Fruit fly (Drosophila melanogaster) whole organism, embryonic: ENCODE results near the gene IscU.

Source experiments
- B-H1 ChIP-seq: fragments of 200-800 bp; sonication (Bioruptor generic); IDR thresholded peaks from 3 replicates; pipeline ENCODE4 v1.3.6; 2022; ENCODE audit warnings: missing biosample characterization, missing genetic modification characterization
- B-H2 ChIP-seq: fragments of 200-800 bp; sonication (Bioruptor generic); optimal IDR thresholded peaks from 2 replicates; lab custom pipeline; 2018; ENCODE audit warnings: missing biosample characterization, mild to moderate bottlenecking, missing genetic modification characterization
- Bgb ChIP-seq: fragments of 200-800 bp; sonication (Bioruptor generic); IDR thresholded peaks from 2 replicates; pipeline ENCODE4 v1.3.6; 2022; ENCODE audit warnings: missing biosample characterization, missing genetic modification characterization; ENCODE audit not compliant: partially characterized antibody
- CG1024 ChIP-seq: fragments of 200-800 bp; sonication (Bioruptor generic); IDR thresholded peaks from 2 replicates; pipeline ENCODE4 v1.3.6; 2022; ENCODE audit warnings: missing biosample characterization, missing genetic modification characterization
- CG10654 ChIP-seq: fragments of 200-800 bp; sonication (Bioruptor generic); optimal IDR thresholded peaks from 2 replicates; lab custom pipeline; 2016; ENCODE audit warnings: missing biosample characterization, missing genetic modification characterization
- CG10959 ChIP-seq: fragments of 200-800 bp; sonication (Bioruptor generic); IDR thresholded peaks from 2 replicates; pipeline ENCODE4 v1.3.6; 2022; ENCODE audit warnings: missing biosample characterization, missing genetic modification characterization
- CG11504 ChIP-seq: fragments of 200-800 bp; sonication (Bioruptor generic); optimal IDR thresholded peaks from 3 replicates; lab custom pipeline; 2019; ENCODE audit warnings: missing biosample characterization, mild to moderate bottlenecking, missing genetic modification characterization, moderate library complexity
- CG1832 ChIP-seq: fragments of 200-800 bp; sonication (Bioruptor generic); optimal IDR thresholded peaks from 2 replicates; lab custom pipeline; 2017; ENCODE audit warnings: missing biosample characterization, mild to moderate bottlenecking, missing genetic modification characterization, inconsistent platforms
- CG2116 ChIP-seq: fragments of 200-800 bp; sonication (Bioruptor generic); optimal IDR thresholded peaks from 3 replicates; lab custom pipeline; 2018; ENCODE audit warnings: missing biosample characterization, mild to moderate bottlenecking, missing genetic modification characterization
- CG30020 ChIP-seq: fragments of 200-800 bp; optimal IDR thresholded peaks from 2 replicates; lab custom pipeline; 2019; ENCODE audit warnings: missing biosample characterization, mild to moderate bottlenecking, missing genetic modification characterization, moderate library complexity
- CG33213 ChIP-seq: fragments of 200-800 bp; sonication (Bioruptor generic); optimal IDR thresholded peaks from 3 replicates; lab custom pipeline; 2016; ENCODE audit warnings: missing biosample characterization, missing genetic modification characterization
- CG33557 ChIP-seq: fragments of 200-800 bp; sonication (Bioruptor generic); optimal IDR thresholded peaks from 2 replicates; lab custom pipeline; 2019; ENCODE audit warnings: missing biosample characterization, mild to moderate bottlenecking, missing genetic modification characterization, moderate library complexity
- CG3847 ChIP-seq: fragments of 200-800 bp; sonication (Bioruptor generic); IDR thresholded peaks from 2 replicates; pipeline ENCODE4 v1.3.6; 2022; ENCODE audit warnings: missing biosample characterization, missing genetic modification characterization
- CG4360 ChIP-seq: fragments of 200-800 bp; sonication (Bioruptor generic); IDR thresholded peaks from 2 replicates; pipeline ENCODE4 v1.3.6; 2022; ENCODE audit warnings: missing biosample characterization, missing genetic modification characterization
- CG4854 ChIP-seq: fragments of 200-800 bp; sonication (Bioruptor generic); optimal IDR thresholded peaks from 2 replicates; lab custom pipeline; 2016; ENCODE audit warnings: missing biosample characterization, missing genetic modification characterization, inconsistent platforms
- CG8281 ChIP-seq: fragments of 200-800 bp; sonication (Bioruptor generic); optimal IDR thresholded peaks from 2 replicates; lab custom pipeline; 2018; ENCODE audit warnings: missing biosample characterization, mild to moderate bottlenecking, missing genetic modification characterization, moderate library complexity
- CG8290 ChIP-seq, 3 experiments: fragments of 200-800 bp; sonication (Bioruptor generic); optimal IDR thresholded peaks; 2 replicates each; lab custom pipeline; 2016 to 2019; ENCODE audit warnings: missing biosample characterization in 3 of 3, missing genetic modification characterization in 3 of 3, mild to moderate bottlenecking in 2 of 3, moderate library complexity in 1 of 3
- CG8388 ChIP-seq: fragments of 200-800 bp; sonication (Bioruptor generic); optimal IDR thresholded peaks from 2 replicates; lab custom pipeline; 2019; ENCODE audit warnings: missing biosample characterization, mild to moderate bottlenecking, missing genetic modification characterization, moderate library complexity
- Dfd ChIP-seq, 2 experiments: fragments of >200 bp; optimal IDR thresholded peaks; 2 replicates each; lab custom pipeline; 2017; ENCODE audit warnings: missing biosample characterization in 2 of 2, missing genetic modification characterization in 2 of 2
- Eip74EF ChIP-seq, 2 experiments: fragments of 200-800 bp in 1 of 2; fragments of >200 bp in 1 of 2; sonication (Bioruptor generic) in 1 of 2; optimal IDR thresholded peaks; 2 replicates each; lab custom pipeline; 2017 to 2019; ENCODE audit warnings: missing biosample characterization in 2 of 2, missing genetic modification characterization in 2 of 2, mild to moderate bottlenecking in 1 of 2, moderate library complexity in 1 of 2
- Ets65A ChIP-seq: fragments of 200-800 bp; sonication (Bioruptor generic); peaks from one replicate; lab custom pipeline; 2016; ENCODE audit warnings: missing biosample characterization, missing genetic modification characterization
- Fer2 ChIP-seq: fragments of 200-800 bp; sonication (Bioruptor generic); optimal IDR thresholded peaks from 2 replicates; lab custom pipeline; 2018; ENCODE audit warnings: missing biosample characterization, mild to moderate bottlenecking, missing genetic modification characterization, moderate library complexity
- GATAe ChIP-seq: fragments of 200-800 bp; sonication (Bioruptor generic); conservative IDR thresholded peaks from 2 replicates; pipeline ENCODE4 v1.3.6; 2022; ENCODE audit warnings: missing biosample characterization, missing genetic modification characterization
- Hey ChIP-seq: fragments of 200-800 bp; sonication (Bioruptor generic); optimal IDR thresholded peaks from 3 replicates; lab custom pipeline; 2018; ENCODE audit warnings: missing biosample characterization, mild to moderate bottlenecking, missing genetic modification characterization
- Hsf ChIP-seq: fragments of 200-800 bp; sonication (Bioruptor generic); optimal IDR thresholded peaks from 3 replicates; lab custom pipeline; 2016; ENCODE audit warnings: missing biosample characterization, missing genetic modification characterization
- MESR4 ChIP-seq: fragments of 200-800 bp; sonication (Bioruptor generic); optimal IDR thresholded peaks from 2 replicates; lab custom pipeline; 2018; ENCODE audit warnings: missing biosample characterization, mild to moderate bottlenecking, missing genetic modification characterization, moderate library complexity
- Mad ChIP-seq: fragments of 200-800 bp; sonication (Bioruptor generic); optimal IDR thresholded peaks from 2 replicates; lab custom pipeline; 2016; ENCODE audit warnings: missing biosample characterization, missing genetic modification characterization
- Max ChIP-seq: fragments of 200-800 bp; sonication (Bioruptor generic); optimal IDR thresholded peaks from 2 replicates; lab custom pipeline; 2016; ENCODE audit warnings: missing biosample characterization, mild to moderate bottlenecking, missing genetic modification characterization
- Mes4 ChIP-seq: fragments of 200-800 bp; sonication (Bioruptor generic); optimal IDR thresholded peaks from 2 replicates; lab custom pipeline; 2016; ENCODE audit warnings: missing biosample characterization, missing genetic modification characterization
- Nf-YB ChIP-seq: fragments of 200-800 bp; sonication (Bioruptor generic); optimal IDR thresholded peaks from 3 replicates; lab custom pipeline; 2019; ENCODE audit warnings: missing biosample characterization, mild to moderate bottlenecking, missing genetic modification characterization, moderate library complexity
- Sox100B ChIP-seq: fragments of 200-800 bp; sonication (Bioruptor generic); optimal IDR thresholded peaks from 3 replicates; lab custom pipeline; 2018; ENCODE audit warnings: missing biosample characterization, mild to moderate bottlenecking, missing genetic modification characterization
- Xbp1 ChIP-seq: fragments of 200-800 bp; sonication (Bioruptor generic); optimal IDR thresholded peaks from 3 replicates; lab custom pipeline; 2016; ENCODE audit warnings: missing biosample characterization, mild to moderate bottlenecking, missing genetic modification characterization
- YL-1 ChIP-seq: fragments of 200-800 bp; sonication (Bioruptor generic); optimal IDR thresholded peaks from 3 replicates; lab custom pipeline; 2017; ENCODE audit warnings: missing biosample characterization, mild to moderate bottlenecking, missing genetic modification characterization
- ase ChIP-seq: fragments of 200-800 bp; sonication (Bioruptor generic); IDR thresholded peaks from 3 replicates; pipeline ENCODE4 v1.3.6; 2022; ENCODE audit warnings: missing biosample characterization, missing genetic modification characterization
- chif ChIP-seq, 2 experiments: fragments of 200-800 bp; sonication (Bioruptor generic); optimal IDR thresholded peaks; 3 replicates each; lab custom pipeline; 2016; ENCODE audit warnings: missing biosample characterization in 2 of 2, missing genetic modification characterization in 2 of 2
- chn ChIP-seq: fragments of 200-800 bp; sonication (Bioruptor generic); optimal IDR thresholded peaks from 2 replicates; lab custom pipeline; 2016; ENCODE audit warnings: missing biosample characterization, missing genetic modification characterization
- gro ChIP-seq: fragments of 200-800 bp; sonication (Bioruptor generic); optimal IDR thresholded peaks from 2 replicates; lab custom pipeline; 2016; ENCODE audit warnings: missing biosample characterization, missing genetic modification characterization
- hbn ChIP-seq: fragments of 200-800 bp; sonication (Bioruptor generic); IDR thresholded peaks from 2 replicates; pipeline ENCODE4 v1.3.6; 2022; ENCODE audit warnings: missing biosample characterization, missing genetic modification characterization; ENCODE audit not compliant: partially characterized antibody
- lov ChIP-seq, 2 experiments: fragments of 200-800 bp in 1 of 2; fragments of >200 bp in 1 of 2; sonication (Bioruptor generic) in 1 of 2; IDR thresholded peaks in 1 of 2; optimal IDR thresholded peaks in 1 of 2; 2 replicates in 1 of 2; 3 replicates in 1 of 2; pipeline versions ENCODE4 v1.3.6 to Lab custom; 2017 to 2022; ENCODE audit warnings: missing biosample characterization in 1 of 2, missing genetic modification characterization in 1 of 2
- nerfin-1 ChIP-seq: fragments of 200-800 bp; sonication (Bioruptor generic); optimal IDR thresholded peaks from 3 replicates; lab custom pipeline; 2019; ENCODE audit warnings: missing biosample characterization, mild to moderate bottlenecking, missing genetic modification characterization, moderate library complexity
- phol ChIP-seq: fragments of 200-800 bp; sonication (Bioruptor generic); optimal IDR thresholded peaks from 3 replicates; lab custom pipeline; 2018; ENCODE audit warnings: missing biosample characterization, mild to moderate bottlenecking, missing genetic modification characterization, moderate library complexity
- ranshi ChIP-seq: fragments of 200-800 bp; sonication (Bioruptor generic); IDR thresholded peaks from 2 replicates; pipeline ENCODE4 v1.3.6; 2022; ENCODE audit warnings: missing biosample characterization, missing genetic modification characterization
- run ChIP-seq: fragments of 200-800 bp; sonication (Bioruptor generic); optimal IDR thresholded peaks from 3 replicates; lab custom pipeline; 2018; ENCODE audit warnings: missing biosample characterization, mild to moderate bottlenecking, missing genetic modification characterization
- salm ChIP-seq: fragments of 200-800 bp; sonication (Bioruptor generic); optimal IDR thresholded peaks from 2 replicates; lab custom pipeline; 2018; ENCODE audit warnings: missing biosample characterization, mild to moderate bottlenecking, missing genetic modification characterization
- sc ChIP-seq, 3 experiments: fragments of >200 bp in 2 of 3; fragments of 200-800 bp in 1 of 3; sonication (Bioruptor generic) in 1 of 3; optimal IDR thresholded peaks; 2 replicates in 2 of 3; 3 replicates in 1 of 3; lab custom pipeline; 2017; ENCODE audit warnings: mild to moderate bottlenecking in 1 of 3, missing biosample characterization in 1 of 3, missing genetic modification characterization in 1 of 3, missing genetic modification reagents in 1 of 3
- sd ChIP-seq: fragments of 200-800 bp; sonication (Bioruptor generic); optimal IDR thresholded peaks from 3 replicates; lab custom pipeline; 2018; ENCODE audit warnings: missing biosample characterization, mild to moderate bottlenecking, missing genetic modification characterization, moderate library complexity
- sr ChIP-seq: fragments of 200-800 bp; sonication (Bioruptor generic); IDR thresholded peaks from 3 replicates; pipeline ENCODE4 v1.3.6; 2022; ENCODE audit warnings: missing biosample characterization, missing genetic modification characterization
- tap ChIP-seq: fragments of 200-800 bp; optimal IDR thresholded peaks from 3 replicates; lab custom pipeline; 2019; ENCODE audit warnings: missing biosample characterization, mild to moderate bottlenecking, missing genetic modification characterization, moderate library complexity

Gene IscU

dm6 chr3R:8846154-8846648 lies 22.2 kb upstream of the IscU start (continued):
- TF ChIP-seq hbn (GFP tag; lab: Robert Waterston, UW) (no peak), gro (GFP tag; lab: Kevin White, UChicago) (peak; percentile 54), Mad (no peak), chn (GFP tag; lab: Kevin White, UChicago) (peak; percentile 18), Xbp1 (GFP tag; lab: Kevin White, UChicago) (peak; percentile 16), lov (optimal IDR thresholded peaks at IDR 0.05; lab: Kevin White, UChicago) (no peak), lov (GFP tag; IDR thresholded peaks at IDR 0.05; lab: Robert Waterston, UW) (peak; percentile 80; the same call in 2 of the 3 replicates), CG2116 (GFP tag; lab: Kevin White, UChicago) (peak; percentile 43), chif (GFP tag; optimal IDR thresholded peaks at IDR 0.05; lab: Kevin White, UChicago) (peak; percentile 7 to 53), CG1832 (no peak), CG4854 (GFP tag; lab: Kevin White, UChicago) (peak; percentile 34), CG10654 (GFP tag; lab: Kevin White, UChicago) (no peak), Sox100B (GFP tag; lab: Kevin White, UChicago) (peak; percentile 25), GATAe (no peak), Fer2 (tag; lab: Kevin White, UChicago) (no peak), CG30020 (no peak), CG8290 (GFP tag; optimal IDR thresholded peaks at IDR 0.05; lab: Kevin White, UChicago) (peak; percentile 50), CG8290 (tag; optimal IDR thresholded peaks at IDR 0.05; lab: Kevin White, UChicago) (peak; percentile 29 to 91), CG1024 (GFP tag; lab: Robert Waterston, UW) (0 out of 2 replicates have a peak, but pooled peaks have one; percentile 19), MESR4 (GFP tag; lab: Kevin White, UChicago) (peak; percentile 31), sc (optimal IDR thresholded peaks at IDR 0.05; lab: Kevin White, UChicago) (no peak), sc (GFP tag; optimal IDR thresholded peaks at IDR 0.05; lab: Kevin White, UChicago) (peak; percentile 6), sd (tag; lab: Kevin White, UChicago) (peak; percentile 96), Eip74EF (GFP tag; optimal IDR thresholded peaks at IDR 0.05; lab: Kevin White, UChicago) (peak in 1 of 2 experiments; percentile 78), CG4360 (GFP tag; lab: Robert Waterston, UW) (0 out of 2 replicates have a peak, but pooled peaks have one; percentile 43), Mes4 (GFP tag; lab: Kevin White, UChicago) (peak; percentile 61), CG8388 (GFP tag; lab: Kevin White, UChicago) (peak; percentile 15), CG3847 (no peak), nerfin-1 (tag; lab: Kevin White, UChicago) (peak; percentile 81), Hey (tag; lab: Kevin White, UChicago) (peak; percentile 45), tap (peak; percentile 51), YL-1 (GFP tag; lab: Kevin White, UChicago) (peak; percentile 49), ase (no peak), phol (tag; lab: Kevin White, UChicago) (no peak), ranshi (peak; percentile 48; the same call in 1 of the 2 replicates), sr (GFP tag; lab: Robert Waterston, UW) (peak; percentile 4; the same call in 1 of the 3 replicates), Hsf (GFP tag; lab: Kevin White, UChicago) (peak; percentile 28), salm (peak; percentile 37), CG33557 (GFP tag; lab: Kevin White, UChicago) (peak; percentile 50), Ets65A (GFP tag; lab: Kevin White, UChicago) (no peak), CG33213 (GFP tag; lab: Kevin White, UChicago) (peak; percentile 58), run (peak; percentile 48), Max (GFP tag; lab: Kevin White, UChicago) (peak; percentile 8), CG8281 (no peak), Bgb (GFP tag; lab: Robert Waterston, UW) (peak; percentile 71), Nf-YB (GFP tag; lab: Kevin White, UChicago) (peak; percentile 65), CG11504 (tag; lab: Kevin White, UChicago) (peak; percentile 73), Dfd (GFP tag; optimal IDR thresholded peaks at IDR 0.05; lab: Kevin White, UChicago) (no peak), B-H1 (GFP tag; lab: Robert Waterston, UW) (no peak; the same call in 2 of the 3 replicates), CG10959 (GFP tag; lab: Robert Waterston, UW) (no peak), B-H2 (GFP tag; lab: Kevin White, UChicago) (peak; percentile 58)
